Worm (Caenorhabditis elegans): ENCODE data around the gene clc-29.

DNA sequence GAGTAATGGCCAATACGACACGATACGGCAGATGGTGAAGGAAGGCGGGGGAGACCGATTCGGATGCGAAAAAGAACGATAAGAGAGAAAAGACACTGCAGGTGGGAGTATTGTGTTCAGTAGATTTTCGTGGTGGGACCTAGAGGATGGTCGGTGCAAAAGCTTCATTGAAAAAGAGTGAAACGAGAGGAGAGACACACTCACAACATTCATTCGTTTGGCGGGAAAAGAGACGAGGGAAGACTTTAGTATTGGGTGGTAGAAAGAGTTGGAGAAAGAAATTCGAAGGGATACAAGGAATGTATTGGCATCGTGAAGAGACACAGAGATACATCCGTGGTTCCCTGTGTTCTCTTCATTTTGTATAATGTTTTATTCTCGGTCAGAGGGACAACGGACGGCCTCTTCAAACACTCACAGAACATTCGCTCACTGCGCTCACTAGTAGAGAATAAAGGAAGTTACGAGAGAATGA lies 8.7 kb upstream of the clc-29 start:
- TF ChIP-seq nfya-1 (tag; optimal IDR thresholded peaks at IDR 0.05; ENCODE audit: insufficient read depth), result peak; percentile 87
- no peak for TF ChIP-seq mdl-1 (tag; optimal IDR thresholded peaks at IDR 0.05)
- TF ChIP-seq fkh-2 (tag; optimal IDR thresholded peaks at IDR 0.05), result no peak
- peak; percentile 7 for TF ChIP-seq nhr-11 (tag; optimal IDR thresholded peaks at IDR 0.05)
- peak; percentile 70 for TF ChIP-seq snpc-4 (tag; optimal IDR thresholded peaks at IDR 0.05)
- TF ChIP-seq aly-2 (tag; optimal IDR thresholded peaks at IDR 0.05), result no peak
- TF ChIP-seq ama-1 (optimal IDR thresholded peaks at IDR 0.05), result peak; percentile 59
- no peak for TF ChIP-seq tbx-2 (tag; optimal IDR thresholded peaks at IDR 0.05)
- TF ChIP-seq nhr-25 (tag; optimal IDR thresholded peaks at IDR 0.05), result peak; percentile 73
- TF ChIP-seq ztf-4 (tag; optimal IDR thresholded peaks at IDR 0.05), result no peak
- no peak for TF ChIP-seq ZK546.5 (tag; optimal IDR thresholded peaks at IDR 0.05)

Measured in whole organism, L3 larva.